Fruit fly (Drosophila melanogaster): ENCODE data around the gene CG3857.

The CG3857 gene

DNA sequence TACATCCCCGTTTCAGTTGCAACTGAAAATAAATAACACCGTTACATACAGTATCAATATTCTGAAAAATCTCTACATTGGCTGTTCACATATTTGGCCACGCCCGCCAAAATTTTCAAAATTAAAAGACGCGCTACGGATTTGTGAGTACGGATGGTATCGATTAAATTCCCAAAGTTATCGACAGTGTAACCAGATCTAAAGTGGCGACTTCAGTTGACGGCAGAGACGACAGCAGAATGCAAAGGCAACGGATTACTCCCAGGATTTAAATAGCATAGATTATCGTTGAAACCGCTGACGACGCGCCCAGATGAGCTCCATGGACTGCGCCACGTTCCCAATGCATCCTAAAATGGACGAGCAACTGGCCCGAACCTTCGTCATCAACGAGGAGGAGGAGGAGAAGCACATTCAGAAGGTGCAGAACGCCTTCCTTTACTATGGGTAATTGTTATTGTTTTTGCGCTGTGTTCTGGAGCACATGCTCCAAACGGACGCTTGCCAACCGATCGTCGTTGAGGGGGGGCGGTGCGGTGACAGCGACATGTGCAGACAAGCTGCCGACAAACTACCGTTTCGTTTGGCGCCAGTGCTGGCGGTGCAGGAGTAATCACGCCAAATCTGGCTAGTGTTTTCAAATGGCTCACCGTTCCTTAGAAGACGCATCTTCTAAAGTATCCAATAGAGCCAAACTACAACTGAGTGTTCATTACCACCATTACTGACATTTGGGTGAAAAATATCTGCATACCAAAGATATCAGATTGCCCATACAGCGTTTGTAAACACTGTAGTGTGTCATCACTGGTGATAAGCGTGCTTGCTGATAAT is 12.2 kb downstream of the CG3857 start, which contains the start of gene CG11596 (continued):
- TF ChIP-seq CG10209 (GFP tag; optimal IDR thresholded peaks at IDR 0.05) (no peak), sima (GFP tag; optimal IDR thresholded peaks at IDR 0.05) (no peak), CG7963 (GFP tag; IDR thresholded peaks at IDR 0.05; ENCODE audit: partially characterized antibody) (no peak), exex (tag; optimal IDR thresholded peaks at IDR 0.05) (peak; percentile 58), CG6854 (GFP tag; optimal IDR thresholded peaks at IDR 0.05) (no peak), chn (GFP tag; optimal IDR thresholded peaks at IDR 0.05) (no peak), Dad (GFP tag; optimal IDR thresholded peaks at IDR 0.05) (no peak), eyg (GFP tag; optimal IDR thresholded peaks at IDR 0.05) (no peak), da (GFP tag; optimal IDR thresholded peaks at IDR 0.05) (no peak), CTCF (GFP tag; optimal IDR thresholded peaks at IDR 0.05) (peak; percentile 9), CG15269 (tag; optimal IDR thresholded peaks at IDR 0.05) (no peak), CG11085 (GFP tag; IDR thresholded peaks at IDR 0.05) (no peak), CG11723 (GFP tag; optimal IDR thresholded peaks at IDR 0.05) (no peak), ab (GFP tag; optimal IDR thresholded peaks at IDR 0.05) (no peak), Hmr (GFP tag; optimal IDR thresholded peaks at IDR 0.05) (peak; percentile 17), CG31365 (tag; optimal IDR thresholded peaks at IDR 0.05) (no peak), wdn (GFP tag; IDR thresholded peaks at IDR 0.05) (no peak), pb (GFP tag; optimal IDR thresholded peaks at IDR 0.05) (no peak), Eip74EF (GFP tag; optimal IDR thresholded peaks at IDR 0.05) (no peak), CG11093 (GFP tag; IDR thresholded peaks at IDR 0.05) (no peak), CG8765 (GFP tag; IDR thresholded peaks at IDR 0.05) (no peak), TFAM (GFP tag; optimal IDR thresholded peaks at IDR 0.05) (no peak), MBD-R2 (GFP tag; IDR thresholded peaks at IDR 0.05) (peak; percentile 28), C15 (GFP tag; IDR thresholded peaks at IDR 0.05) (no peak), Ssrp (tag; optimal IDR thresholded peaks at IDR 0.05) (no peak), CG4617 (GFP tag; optimal IDR thresholded peaks at IDR 0.05; ENCODE audit: borderline replicate concordance) (peak; percentile 75), CG9876 (GFP tag; optimal IDR thresholded peaks at IDR 0.05) (no peak), HmgZ (tag; optimal IDR thresholded peaks at IDR 0.05) (no peak), Jarid2 (GFP tag; optimal IDR thresholded peaks at IDR 0.05) (no peak), H15 (GFP tag; IDR thresholded peaks at IDR 0.05) (no peak), CG6765 (GFP tag; optimal IDR thresholded peaks at IDR 0.05) (no peak), bsh (GFP tag; optimal IDR thresholded peaks at IDR 0.05) (no peak), CG32772 (GFP tag; IDR thresholded peaks at IDR 0.05) (no peak), Hmx (GFP tag; optimal IDR thresholded peaks at IDR 0.05) (no peak), CG17186 (GFP tag; optimal IDR thresholded peaks at IDR 0.05) (no peak), tup (GFP tag; optimal IDR thresholded peaks at IDR 0.05) (no peak), lilli (GFP tag; optimal IDR thresholded peaks at IDR 0.05) (peak; percentile 4), Myb (GFP tag; optimal IDR thresholded peaks at IDR 0.05) (peak; percentile 55), CG3065 (GFP tag; optimal IDR thresholded peaks at IDR 0.05) (peak; percentile 3), bab2 (GFP tag; optimal IDR thresholded peaks at IDR 0.05) (no peak), dysf (GFP tag; IDR thresholded peaks at IDR 0.05) (no peak), Rx (GFP tag; IDR thresholded peaks at IDR 0.05) (0 out of 2 replicates have a peak, but pooled peaks have one; percentile 11), Sry-β (GFP tag; optimal IDR thresholded peaks at IDR 0.05) (peak; percentile 93), Gug (GFP tag; IDR thresholded peaks at IDR 0.05) (no peak)

All from whole organism, embryonic.